Fruit fly (Drosophila melanogaster) whole organism, wandering third instar larva: ENCODE measurements around the gene RpS28a.

Source experiments
- OdsH ChIP-seq: fragments of 200-800 bp; sonication (Bioruptor generic); optimal IDR thresholded peaks from 2 replicates; lab custom pipeline; 2016; ENCODE audit warnings: missing biosample characterization, mild to moderate bottlenecking, missing genetic modification characterization
- Rel ChIP-seq, 2 experiments: fragments of 200-800 bp; sonication (Bioruptor generic) in 1 of 2; optimal IDR thresholded peaks; 2 replicates in 1 of 2; 3 replicates in 1 of 2; lab custom pipeline; 2016 to 2019; ENCODE audit warnings: mild to moderate bottlenecking in 2 of 2, missing biosample characterization in 2 of 2, missing genetic modification characterization in 2 of 2, moderate library complexity in 1 of 2
- rgr ChIP-seq: fragments of 200-800 bp; sonication (Bioruptor generic); optimal IDR thresholded peaks from 3 replicates; lab custom pipeline; 2016; ENCODE audit warnings: missing biosample characterization, mild to moderate bottlenecking, missing genetic modification characterization

DNA sequence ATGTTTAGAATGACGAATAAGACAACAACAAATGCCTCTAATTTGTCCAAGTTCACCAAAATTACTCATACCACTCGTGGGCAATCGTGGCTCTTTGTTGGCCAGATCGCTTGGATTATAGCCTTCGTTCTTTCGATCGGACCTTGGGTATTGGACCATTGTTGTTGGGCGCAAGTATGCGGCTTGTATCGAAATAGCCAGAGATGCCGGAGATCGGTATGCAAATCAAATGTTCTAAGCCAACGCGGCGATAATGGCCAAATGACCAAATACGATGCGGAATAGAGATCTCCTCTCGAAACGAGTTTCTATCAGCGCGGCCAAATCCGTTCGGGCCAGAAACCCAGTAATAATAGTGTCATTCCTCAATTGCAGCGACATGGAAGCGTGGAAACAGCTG lies 37.2 kb downstream of the RpS28a start:
- TF ChIP-seq rgr (GFP tag; lab: Kevin White, UChicago), result no peak
- no peak for TF ChIP-seq Rel (GFP tag; optimal IDR thresholded peaks at IDR 0.05; lab: Kevin White, UChicago)
- no peak for TF ChIP-seq Rel (tag; optimal IDR thresholded peaks at IDR 0.05; lab: Kevin White, UChicago)
- TF ChIP-seq OdsH, result no peak
